Fruit fly (Drosophila melanogaster): ENCODE measurements around the gene ClpX.

dm6 chr3R:19934840-19935776 is 31.6 kb upstream of the ClpX start, which contains the start of gene mira:
- no peak for TF ChIP-seq CG8478 (optimal IDR thresholded peaks at IDR 0.05)
- no peak for TF ChIP-seq CTCF (optimal IDR thresholded peaks at IDR 0.05)
